Worm (Caenorhabditis elegans) whole organism, young adult: Measurements from ENCODE around the gene Y22D7AL.11.

Experiments
- B0336.3 ChIP-seq: fragments of 200-800 bp; sonication (Bioruptor generic); IDR thresholded peaks from 2 replicates; pipeline ENCODE4 v1.3.6; 2022; ENCODE audit warnings: missing genetic modification characterization, missing compliant biosample characterization
- C17E4.6 ChIP-seq: fragments of 200-800 bp; sonication (Bioruptor generic); IDR thresholded peaks from 2 replicates; pipeline ENCODE4 v1.3.6; 2022; ENCODE audit warnings: missing genetic modification reagents, missing genetic modification characterization, missing compliant biosample characterization
- F49E8.2 ChIP-seq: sonication (generic microtip); optimal IDR thresholded peaks from 3 replicates; lab custom pipeline; 2017; ENCODE audit warnings: missing genetic modification characterization, mild to moderate bottlenecking, missing compliant biosample characterization, antibody characterized with exemption, moderate library complexity; ENCODE audit not compliant: insufficient read depth
- F52B5.7 ChIP-seq: sonication (generic microtip); optimal IDR thresholded peaks from 2 replicates; lab custom pipeline; 2016; ENCODE audit warnings: mild to moderate bottlenecking, missing genetic modification characterization, missing compliant biosample characterization
- F55B11.4 ChIP-seq: sonication (generic microtip); optimal IDR thresholded peaks from 2 replicates; lab custom pipeline; 2016; ENCODE audit warnings: missing compliant biosample characterization, missing genetic modification characterization, borderline replicate concordance; ENCODE audit not compliant: insufficient read depth
- K12H6.12 ChIP-seq: fragments of 200-800 bp; sonication (Bioruptor generic); optimal IDR thresholded peaks from 2 replicates; lab custom pipeline; 2018; ENCODE audit warnings: mild to moderate bottlenecking, missing genetic modification characterization, missing compliant biosample characterization
- T26A5.8 ChIP-seq: sonication (generic microtip); optimal IDR thresholded peaks from 2 replicates; lab custom pipeline; 2016; ENCODE audit warnings: missing genetic modification characterization, missing compliant biosample characterization
- Y53F4B.3 ChIP-seq: fragments of 200-800 bp; sonication (Bioruptor generic); IDR thresholded peaks from 2 replicates; pipeline ENCODE4 v1.3.6; 2022; ENCODE audit warnings: missing genetic modification reagents, missing genetic modification characterization, missing compliant biosample characterization
- Y67H2A.10 ChIP-seq: fragments of 200-800 bp; sonication (Bioruptor generic); conservative IDR thresholded peaks from 2 replicates; pipeline ENCODE4 v1.3.6; 2022; ENCODE audit warnings: missing genetic modification reagents, missing genetic modification characterization, missing compliant biosample characterization
- Y79H2A.3 ChIP-seq: fragments of 200-800 bp; sonication (Bioruptor generic); conservative IDR thresholded peaks from 2 replicates; pipeline ENCODE4 v1.3.6; 2022; ENCODE audit warnings: missing genetic modification reagents, missing genetic modification characterization, missing compliant biosample characterization
- Y95B8A.8 ChIP-seq: fragments of 200-800 bp; sonication (Bioruptor generic); IDR thresholded peaks from 2 replicates; pipeline ENCODE4 v1.3.6; 2022; ENCODE audit warnings: missing genetic modification reagents, missing genetic modification characterization, missing compliant biosample characterization
- ZK185.1 ChIP-seq: sonication (generic microtip); optimal IDR thresholded peaks from 2 replicates; lab custom pipeline; 2016; ENCODE audit warnings: mild to moderate bottlenecking, missing genetic modification characterization, missing compliant biosample characterization; ENCODE audit not compliant: poor library complexity, severe bottlenecking
- ama-1 ChIP-seq, 3 experiments: fragments of 150-350 bp in 1 of 3; sonication (generic microtip) in 2 of 3; optimal IDR thresholded peaks; 2 replicates each; lab custom pipeline; 2014 to 2018; ENCODE audit warnings: missing biosample characterization in 2 of 3, missing genetic modification characterization in 2 of 3, missing genetic modification reagents in 2 of 3
- atf-7 ChIP-seq: sonication (generic microtip); optimal IDR thresholded peaks from 2 replicates; lab custom pipeline; 2017; ENCODE audit warnings: mild to moderate bottlenecking, missing genetic modification characterization, missing compliant biosample characterization
- attf-3 ChIP-seq: fragments of 200-800 bp; sonication (Bioruptor generic); conservative IDR thresholded peaks from 2 replicates; pipeline ENCODE4 v1.3.6; 2022; ENCODE audit warnings: missing genetic modification reagents, missing genetic modification characterization, missing compliant biosample characterization
- ccch-3 ChIP-seq: fragments of 200-800 bp; sonication (Bioruptor generic); optimal IDR thresholded peaks from 2 replicates; lab custom pipeline; 2018; ENCODE audit warnings: mild to moderate bottlenecking, missing genetic modification characterization, missing compliant biosample characterization
- cebp-1 ChIP-seq, 2 experiments: fragments of 200-800 bp in 1 of 2; sonication (Bioruptor generic) in 1 of 2; sonication (generic microtip) in 1 of 2; IDR thresholded peaks in 1 of 2; optimal IDR thresholded peaks in 1 of 2; 2 replicates each; pipeline versions ENCODE4 v1.3.6 to Lab custom; 2017 to 2022; ENCODE audit warnings: missing compliant biosample characterization in 2 of 2, missing genetic modification characterization in 2 of 2, mild to moderate bottlenecking in 1 of 2, missing genetic modification reagents in 1 of 2, moderate library complexity in 1 of 2
- ceh-79 ChIP-seq: sonication (generic microtip); optimal IDR thresholded peaks from 2 replicates; lab custom pipeline; 2017; ENCODE audit warnings: mild to moderate bottlenecking, missing genetic modification characterization, missing compliant biosample characterization
- dox-1 ChIP-seq: fragments of 200-800 bp; sonication (Bioruptor generic); IDR thresholded peaks from 2 replicates; pipeline ENCODE4 v1.3.6; 2022; ENCODE audit warnings: missing genetic modification reagents, missing genetic modification characterization, missing compliant biosample characterization
- egl-44 ChIP-seq: fragments of 200-800 bp; sonication (Bioruptor generic); IDR thresholded peaks from 2 replicates; pipeline ENCODE4 v1.3.6; 2022; ENCODE audit warnings: missing genetic modification reagents, missing genetic modification characterization, missing compliant biosample characterization
- him-1 ChIP-seq: sonication (generic microtip); optimal IDR thresholded peaks from 2 replicates; lab custom pipeline; 2016; ENCODE audit warnings: missing genotype, missing genetic modification reagents, missing genetic modification characterization, missing compliant biosample characterization
- hlh-12 ChIP-seq: sonication (generic microtip); optimal IDR thresholded peaks from 2 replicates; lab custom pipeline; 2016; ENCODE audit warnings: missing genetic modification characterization, missing compliant biosample characterization
- hmg-1.2 ChIP-seq: fragments of 200-800 bp; sonication (Bioruptor generic); IDR thresholded peaks from 2 replicates; pipeline ENCODE4 v1.3.6; 2022; ENCODE audit warnings: missing genetic modification reagents, missing genetic modification characterization, missing compliant biosample characterization
- hmg-20 ChIP-seq: fragments of 200-800 bp; sonication (Bioruptor generic); IDR thresholded peaks from 2 replicates; pipeline ENCODE4 v1.3.6; 2022; ENCODE audit warnings: missing genetic modification reagents, missing genetic modification characterization, missing compliant biosample characterization
- let-526 ChIP-seq: fragments of 200-800 bp; sonication (Bioruptor generic); IDR thresholded peaks from 2 replicates; pipeline ENCODE4 v1.3.6; 2022; ENCODE audit warnings: missing genetic modification reagents, missing genetic modification characterization, missing compliant biosample characterization
- lin-35 ChIP-seq, 3 experiments: fragments of 150-350 bp in 2 of 3; sonication (generic microtip) in 1 of 3; optimal IDR thresholded peaks; 2 replicates each; lab custom pipeline; 2014 to 2018; ENCODE audit warnings: missing biosample characterization in 3 of 3, missing genetic modification characterization in 3 of 3, missing genetic modification reagents in 3 of 3
- lsl-1 ChIP-seq: fragments of 200-800 bp; sonication (Bioruptor generic); optimal IDR thresholded peaks from 2 replicates; lab custom pipeline; 2018; ENCODE audit warnings: mild to moderate bottlenecking, missing genetic modification characterization, moderate library complexity, missing compliant biosample characterization
- lsy-27 ChIP-seq: sonication (generic microtip); optimal IDR thresholded peaks from 2 replicates; lab custom pipeline; 2017; ENCODE audit warnings: missing genetic modification characterization, mild to moderate bottlenecking, missing compliant biosample characterization, antibody characterized with exemption, missing genotype, borderline replicate concordance; ENCODE audit not compliant: insufficient read depth
- nfyb-1 ChIP-seq: fragments of 200-800 bp; sonication (Bioruptor generic); IDR thresholded peaks from 2 replicates; pipeline ENCODE4 v1.3.6; 2022; ENCODE audit warnings: missing genetic modification reagents, missing genetic modification characterization, missing compliant biosample characterization
- pbrm-1 ChIP-seq: fragments of 200-800 bp; sonication (Bioruptor generic); IDR thresholded peaks from 2 replicates; pipeline ENCODE4 v1.3.6; 2022; ENCODE audit warnings: missing genetic modification reagents, missing genetic modification characterization, missing compliant biosample characterization
- rcor-1 ChIP-seq: fragments of 200-800 bp; sonication (Bioruptor generic); IDR thresholded peaks from 2 replicates; pipeline ENCODE4 v1.3.6; 2022; ENCODE audit warnings: missing genetic modification reagents, missing genetic modification characterization, missing compliant biosample characterization
- sea-2 ChIP-seq: fragments of 200-800 bp; sonication (Bioruptor generic); IDR thresholded peaks from 2 replicates; pipeline ENCODE4 v1.3.6; 2022; ENCODE audit warnings: missing genetic modification characterization, missing compliant biosample characterization
- snpc-4 ChIP-seq, 5 experiments: fragments of 150-350 bp in 1 of 5; sonication (generic microtip) in 4 of 5; optimal IDR thresholded peaks; 2 replicates each; lab custom pipeline; 2014 to 2018; ENCODE audit warnings: missing genetic modification characterization in 5 of 5, missing biosample characterization in 3 of 5, antibody characterized with exemption in 2 of 5, mild to moderate bottlenecking in 2 of 5, missing compliant biosample characterization in 2 of 5, missing genotype in 2 of 5, moderate library complexity in 2 of 5, missing genetic modification reagents in 1 of 5
- tlf-1 ChIP-seq: fragments of 200-800 bp; sonication (Bioruptor generic); optimal IDR thresholded peaks from 2 replicates; lab custom pipeline; 2018; ENCODE audit warnings: mild to moderate bottlenecking, missing genetic modification characterization, missing compliant biosample characterization
- unc-130 ChIP-seq: sonication (generic microtip); optimal IDR thresholded peaks from 2 replicates; lab custom pipeline; 2016; ENCODE audit warnings: missing genetic modification reagents, missing genetic modification characterization, missing compliant biosample characterization
- unc-62 ChIP-seq: fragments of 150-350 bp; optimal IDR thresholded peaks from 2 replicates; lab custom pipeline; 2014; ENCODE audit warnings: missing biosample characterization, missing genetic modification reagents, missing genetic modification characterization
- ztf-26 ChIP-seq: sonication (generic microtip); optimal IDR thresholded peaks from 2 replicates; lab custom pipeline; 2017; ENCODE audit warnings: missing genetic modification characterization, missing compliant biosample characterization
- ztf-6 ChIP-seq: fragments of 200-800 bp; sonication (Bioruptor generic); IDR thresholded peaks from 2 replicates; pipeline ENCODE4 v1.3.6; 2022; ENCODE audit warnings: missing genetic modification reagents, missing genetic modification characterization, missing compliant biosample characterization

Gene Y22D7AL.11

DNA sequence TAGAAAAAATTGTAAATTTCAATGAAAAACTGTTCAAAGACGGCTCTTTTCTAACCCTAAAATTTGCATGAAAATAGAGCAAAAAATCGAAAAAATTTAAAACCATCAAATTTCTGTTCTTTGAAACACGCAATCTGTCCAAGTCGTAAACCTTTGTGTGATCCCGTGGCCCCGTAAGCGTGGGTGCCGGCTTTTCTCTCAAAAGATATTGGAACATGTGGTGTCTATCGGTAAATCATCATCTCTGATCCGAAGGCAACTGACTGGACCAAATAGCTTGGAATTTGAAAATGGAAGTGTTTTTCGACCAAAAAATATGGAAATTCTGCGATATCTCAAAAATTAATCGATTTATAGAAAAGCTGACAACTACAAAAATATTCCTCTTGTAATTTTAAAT is 44.5 kb upstream of the Y22D7AL.11 start:
- TF ChIP-seq ceh-79 (tag; lab: Kevin White, UChicago) (no peak), Y95B8A.8 (GFP tag; lab: Robert Waterston, UW) (no peak), pbrm-1 (GFP tag; lab: Robert Waterston, UW) (no peak), F52B5.7 (no peak), ama-1 (optimal IDR thresholded peaks at IDR 0.05; lab: Kevin White, UChicago) (no peak), ama-1 (GFP tag; optimal IDR thresholded peaks at IDR 0.05; lab: Kevin White, UChicago) (no peak), Y79H2A.3 (no peak), snpc-4 (GFP tag; optimal IDR thresholded peaks at IDR 0.05; lab: Kevin White, UChicago) (no peak), snpc-4 (tag; optimal IDR thresholded peaks at IDR 0.05; lab: Kevin White, UChicago) (no peak), K12H6.12 (tag; lab: Kevin White, UChicago) (no peak), Y67H2A.10 (GFP tag; lab: Robert Waterston, UW) (no peak), unc-130 (GFP tag; lab: Kevin White, UChicago) (no peak), ztf-26 (tag; lab: Kevin White, UChicago) (no peak), Y53F4B.3 (no peak), ztf-6 (GFP tag; lab: Robert Waterston, UW) (no peak), sea-2 (GFP tag; lab: Robert Waterston, UW) (no peak), hmg-1.2 (GFP tag; lab: Robert Waterston, UW) (no peak), C17E4.6 (GFP tag; lab: Robert Waterston, UW) (no peak), lsl-1 (GFP tag; lab: Kevin White, UChicago) (no peak)

DNA sequence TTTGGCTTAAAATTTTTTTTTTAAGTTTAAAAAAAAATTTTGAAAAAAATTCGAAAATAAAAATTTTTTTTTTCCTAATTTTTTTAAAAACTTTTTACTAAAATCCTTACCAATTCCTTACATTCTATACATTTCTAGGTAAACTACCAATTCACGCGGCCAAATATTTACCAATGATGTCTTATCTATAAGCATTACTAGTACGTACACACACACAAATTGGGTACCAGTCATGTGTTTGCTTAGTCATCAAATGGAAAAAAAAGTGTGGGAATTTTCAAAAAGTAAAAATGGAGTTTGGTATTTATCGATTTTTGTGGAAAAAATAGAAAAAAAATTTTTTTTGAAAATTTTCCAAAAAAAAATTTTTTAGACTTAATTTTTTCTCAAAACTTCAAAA is 42.4 kb upstream of the Y22D7AL.11 start, which contains the start of gene Y22D7AR.6:
Gene Y22D7AR.6, minus strand, starts transcription at position 134 of the 400 bp plus-strand sequence.
- TF ChIP-seq unc-62 (GFP tag; lab: Kevin White, UChicago), result no peak
- no peak for TF ChIP-seq rcor-1
- TF ChIP-seq F55B11.4 (tag; lab: Kevin White, UChicago), result no peak
- no peak for TF ChIP-seq B0336.3
- TF ChIP-seq egl-44 (GFP tag; lab: Robert Waterston, UW), result no peak
- TF ChIP-seq ama-1 (optimal IDR thresholded peaks at IDR 0.05; lab: Kevin White, UChicago), result no peak
- no peak for TF ChIP-seq ama-1 (GFP tag; optimal IDR thresholded peaks at IDR 0.05; lab: Kevin White, UChicago)

DNA sequence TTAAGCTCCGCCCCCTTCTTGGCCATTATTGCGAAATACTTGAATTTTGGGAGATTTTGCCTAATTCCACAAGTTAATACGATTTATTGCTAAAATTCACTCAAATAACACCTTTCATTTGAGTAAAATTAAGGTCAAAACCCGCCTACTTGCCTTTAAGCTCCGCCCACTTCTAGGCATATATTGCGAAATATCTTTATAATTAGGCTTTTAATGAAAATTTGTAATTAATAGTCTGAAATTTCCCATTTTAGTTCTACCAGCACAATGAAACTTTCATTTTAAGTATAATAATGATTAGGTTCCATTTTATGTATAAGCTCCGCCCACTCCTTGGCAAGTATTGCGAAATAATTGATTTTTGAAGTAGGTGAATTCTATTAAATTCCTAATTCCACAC is 40.6 kb upstream of the Y22D7AL.11 start:
- no peak for TF ChIP-seq ccch-3 (GFP tag; lab: Kevin White, UChicago)
- TF ChIP-seq cebp-1 (GFP tag; IDR thresholded peaks at IDR 0.05; lab: Robert Waterston, UW), result no peak; the same call in 1 of the 2 replicates
- TF ChIP-seq cebp-1 (tag; optimal IDR thresholded peaks at IDR 0.05; lab: Kevin White, UChicago), result peak; percentile 93

DNA sequence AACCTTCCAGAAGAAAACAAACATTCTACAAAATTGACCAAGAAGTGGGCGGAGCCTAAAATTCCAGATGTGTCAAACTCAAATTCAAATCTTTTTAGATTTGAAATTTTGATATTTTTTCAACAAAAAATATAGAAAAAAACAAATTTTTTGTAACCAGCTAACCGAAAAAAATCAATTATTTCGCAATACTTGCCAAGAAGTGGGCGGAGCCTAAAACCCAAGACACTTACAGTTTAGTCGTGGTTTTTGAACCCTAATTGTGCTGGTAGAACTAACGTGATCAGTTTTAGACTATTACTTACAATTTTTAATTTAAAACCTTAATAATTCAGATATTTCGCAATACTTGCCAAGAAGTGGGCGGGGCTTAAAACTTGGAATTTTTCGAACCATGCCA is 39.1 kb upstream of the Y22D7AL.11 start:
- peak; percentile 34; the same call in 1 of the 2 replicates for TF ChIP-seq cebp-1 (GFP tag; IDR thresholded peaks at IDR 0.05; lab: Robert Waterston, UW)
- peak; percentile 91 for TF ChIP-seq cebp-1 (tag; optimal IDR thresholded peaks at IDR 0.05; lab: Kevin White, UChicago)
- TF ChIP-seq ceh-79 (tag; lab: Kevin White, UChicago), result no peak
- TF ChIP-seq, all 124 proteins: peak for 1

DNA sequence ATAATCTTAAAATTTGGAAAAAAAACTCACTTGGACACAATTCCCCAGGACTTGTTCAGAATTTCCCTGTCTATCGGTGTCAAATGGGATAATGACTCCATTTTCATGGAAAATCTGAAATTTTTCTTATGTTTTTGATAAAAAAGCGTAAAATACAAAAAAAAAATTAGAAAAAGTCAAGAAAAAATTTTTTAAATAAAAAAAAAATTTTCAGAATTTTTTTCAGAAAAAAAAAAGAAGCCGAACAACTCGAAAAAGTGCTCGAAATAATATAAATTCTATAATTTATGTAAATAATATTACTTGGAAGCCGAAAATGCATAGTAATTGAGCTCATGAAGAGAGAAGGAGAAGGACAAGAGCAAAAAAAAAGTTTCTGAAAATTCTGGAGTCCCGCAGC is 34.3 kb upstream of the Y22D7AL.11 start, which contains the start of gene glb-30:
Gene glb-30, minus strand, starts transcription at position 101 of the 400 bp plus-strand sequence.
- no peak for TF ChIP-seq let-526 (GFP tag; lab: Robert Waterston, UW)
- no peak for TF ChIP-seq snpc-4 (GFP tag; optimal IDR thresholded peaks at IDR 0.05; lab: Kevin White, UChicago)
- TF ChIP-seq snpc-4 (tag; optimal IDR thresholded peaks at IDR 0.05; lab: Kevin White, UChicago), result no peak
- no peak for TF ChIP-seq F52B5.7
- no peak for TF ChIP-seq T26A5.8 (tag; lab: Kevin White, UChicago)
- no peak for TF ChIP-seq dox-1 (GFP tag; lab: Robert Waterston, UW)
- TF ChIP-seq F49E8.2 (tag; lab: Kevin White, UChicago), result no peak
- TF ChIP-seq nfyb-1 (GFP tag; lab: Robert Waterston, UW), result no peak
- no peak for TF ChIP-seq atf-7 (tag; lab: Kevin White, UChicago)
- TF ChIP-seq sea-2 (GFP tag; lab: Robert Waterston, UW), result no peak
- no peak for TF ChIP-seq pbrm-1 (GFP tag; lab: Robert Waterston, UW)
- TF ChIP-seq unc-130 (GFP tag; lab: Kevin White, UChicago), result no peak
- TF ChIP-seq attf-3 (GFP tag; lab: Robert Waterston, UW), result no peak
- TF ChIP-seq ZK185.1 (tag; lab: Kevin White, UChicago), result no peak
- no peak for TF ChIP-seq lsy-27
- no peak for TF ChIP-seq lin-35 (GFP tag; optimal IDR thresholded peaks at IDR 0.05; lab: Kevin White, UChicago)
- no peak for TF ChIP-seq him-1 (tag; lab: Kevin White, UChicago)
- TF ChIP-seq tlf-1 (GFP tag; lab: Kevin White, UChicago), result no peak
- TF ChIP-seq hlh-12 (tag; lab: Kevin White, UChicago), result no peak
- TF ChIP-seq hmg-20 (GFP tag; lab: Robert Waterston, UW), result no peak
